Fruit fly (Drosophila melanogaster): ENCODE data around the gene CG18641.

CG18641 gene

DNA sequence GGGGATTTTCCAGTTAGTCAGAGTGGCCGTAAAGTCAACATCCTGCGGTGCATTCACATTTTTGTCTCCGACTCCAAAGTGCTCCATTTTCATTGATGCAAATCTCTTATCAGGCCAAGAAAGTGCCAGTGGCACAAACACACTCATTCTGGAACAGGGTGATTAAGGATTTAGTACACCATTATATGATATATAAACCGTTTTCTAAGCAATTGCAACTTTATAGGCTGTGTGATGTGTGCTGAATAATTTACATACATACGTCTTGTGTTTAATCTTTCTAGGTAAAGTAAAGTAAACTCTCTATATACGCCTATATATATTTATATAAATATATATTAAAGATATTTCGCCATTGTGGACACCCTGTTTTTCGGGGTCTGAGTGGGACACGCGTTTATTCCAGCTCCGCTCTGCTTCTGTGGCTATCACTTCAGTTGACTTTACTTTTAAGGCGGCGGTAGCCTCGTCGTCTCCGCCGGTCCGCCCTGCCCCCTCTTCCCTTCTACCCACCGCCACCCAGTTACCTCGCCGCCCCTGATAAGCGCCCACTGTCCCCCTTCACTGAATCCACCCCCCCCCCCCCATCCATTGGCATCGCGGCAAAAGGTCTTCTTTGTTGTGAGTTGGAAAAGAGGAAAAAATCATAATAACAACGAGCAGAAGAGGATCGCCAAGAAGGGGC, 17.8 kb upstream of the CG18641 start:
- TF ChIP-seq Rel (GFP tag; optimal IDR thresholded peaks at IDR 0.05) (no peak), Rel (tag; optimal IDR thresholded peaks at IDR 0.05) (peak; percentile 22), HLH106 (tag; optimal IDR thresholded peaks at IDR 0.05) (peak; percentile 50), br (GFP tag; optimal IDR thresholded peaks at IDR 0.05) (peak; percentile 4), usp (GFP tag; optimal IDR thresholded peaks at IDR 0.05) (no peak), woc (GFP tag; optimal IDR thresholded peaks at IDR 0.05) (no peak), dl (GFP tag; optimal IDR thresholded peaks at IDR 0.05; ENCODE audit: insufficient read depth in 1 of 2, partially characterized antibody in 2 of 2) (no peak), Mio (GFP tag; optimal IDR thresholded peaks at IDR 0.05) (no peak), OdsH (GFP tag; optimal IDR thresholded peaks at IDR 0.05) (peak; percentile 17), Sp1 (GFP tag; optimal IDR thresholded peaks at IDR 0.05) (peak; percentile 52)

dm6 chr2L:2430251-2430650, 15.1 kb upstream of the CG18641 start:
- no peak for TF ChIP-seq dmrt93B (GFP tag; optimal IDR thresholded peaks at IDR 0.05)
- no peak for TF ChIP-seq OdsH (GFP tag; optimal IDR thresholded peaks at IDR 0.05)
- TF ChIP-seq br (GFP tag; optimal IDR thresholded peaks at IDR 0.05), result no peak
- no peak for TF ChIP-seq lola (GFP tag; optimal IDR thresholded peaks at IDR 0.05)
- no peak for TF ChIP-seq pan (optimal IDR thresholded peaks at IDR 0.05)
- TF ChIP-seq N (GFP tag; optimal IDR thresholded peaks at IDR 0.05), result no peak
- TF ChIP-seq Hnf4 (GFP tag; optimal IDR thresholded peaks at IDR 0.05), result no peak
- TF ChIP-seq Vsx2 (GFP tag; optimal IDR thresholded peaks at IDR 0.05; ENCODE audit: partially characterized antibody), result no peak
- TF ChIP-seq CG9705 (GFP tag; optimal IDR thresholded peaks at IDR 0.05), result no peak
- TF ChIP-seq sage (GFP tag; optimal IDR thresholded peaks at IDR 0.05), result no peak
- TF ChIP-seq rgr (GFP tag; optimal IDR thresholded peaks at IDR 0.05), result no peak
- TF ChIP-seq CrebA (GFP tag; optimal IDR thresholded peaks at IDR 0.05; ENCODE audit: borderline replicate concordance), result no peak
- no peak for TF ChIP-seq Sp1 (GFP tag; optimal IDR thresholded peaks at IDR 0.05)
- TF ChIP-seq woc (GFP tag; optimal IDR thresholded peaks at IDR 0.05), result no peak
- TF ChIP-seq Rel (GFP tag; optimal IDR thresholded peaks at IDR 0.05), result no peak
- no peak for TF ChIP-seq Rel (tag; optimal IDR thresholded peaks at IDR 0.05)
- no peak for TF ChIP-seq CG32264 (GFP tag; optimal IDR thresholded peaks at IDR 0.05)
- TF ChIP-seq foxo (GFP tag; optimal IDR thresholded peaks at IDR 0.05), result no peak
- no peak for TF ChIP-seq tai (GFP tag; optimal IDR thresholded peaks at IDR 0.05)
- no peak for TF ChIP-seq sv (GFP tag; optimal IDR thresholded peaks at IDR 0.05)

- TF ChIP-seq Hnf4 (GFP tag; optimal IDR thresholded peaks at IDR 0.05) (no peak), psq (GFP tag; optimal IDR thresholded peaks at IDR 0.05) (no peak), OdsH (GFP tag; optimal IDR thresholded peaks at IDR 0.05) (no peak), sv (GFP tag; optimal IDR thresholded peaks at IDR 0.05) (no peak), pan (optimal IDR thresholded peaks at IDR 0.05) (no peak), rgr (GFP tag; optimal IDR thresholded peaks at IDR 0.05) (no peak), Vsx2 (GFP tag; optimal IDR thresholded peaks at IDR 0.05; ENCODE audit: partially characterized antibody) (no peak), Dif (GFP tag; optimal IDR thresholded peaks at IDR 0.05; ENCODE audit: partially characterized antibody) (no peak), Jra (GFP tag; optimal IDR thresholded peaks at IDR 0.05) (no peak), woc (GFP tag; optimal IDR thresholded peaks at IDR 0.05) (no peak), CrebA (GFP tag; optimal IDR thresholded peaks at IDR 0.05; ENCODE audit: borderline replicate concordance) (no peak)
These were observed 14.5 kb upstream of the CG18641 start for dm6 chr2L:2429588-2429987.

- no peak for TF ChIP-seq h (GFP tag; optimal IDR thresholded peaks at IDR 0.05)
- TF ChIP-seq Dfd (GFP tag; optimal IDR thresholded peaks at IDR 0.05), result peak; percentile 63
These were observed 13.0 kb upstream of the CG18641 start, which contains the start of gene dpp for dm6 chr2L:2428209-2428488. dpp (plus strand) TSS chr2L:2428372.

dm6 chr2L:2427384-2428208, 12.5 kb upstream of the CG18641 start:
- TF ChIP-seq Hr83 (GFP tag; optimal IDR thresholded peaks at IDR 0.05; ENCODE audit: poor library complexity, severe bottlenecking) (no peak), dl (GFP tag; optimal IDR thresholded peaks at IDR 0.05; ENCODE audit: insufficient read depth in 1 of 2, partially characterized antibody in 2 of 2) (no peak), Sp1 (GFP tag; optimal IDR thresholded peaks at IDR 0.05) (no peak), jim (GFP tag; optimal IDR thresholded peaks at IDR 0.05) (no peak), h (GFP tag; optimal IDR thresholded peaks at IDR 0.05) (no peak), Dfd (GFP tag; optimal IDR thresholded peaks at IDR 0.05) (peak; percentile 87), Jra (GFP tag; optimal IDR thresholded peaks at IDR 0.05) (no peak), sv (GFP tag; optimal IDR thresholded peaks at IDR 0.05) (no peak), lola (GFP tag; optimal IDR thresholded peaks at IDR 0.05) (no peak)

All from whole organism, wandering third instar larva.